Fruit fly (Drosophila melanogaster) whole organism: ENCODE measurements around the gene bigmax.

Source experiments
- CG8478 ChIP-seq: fragments of >200 bp; optimal IDR thresholded peaks from 2 replicates; lab custom pipeline; 2018; ENCODE audit warnings: inconsistent platforms
- Dll ChIP-seq: fragments of >200 bp; optimal IDR thresholded peaks from 2 replicates; lab custom pipeline; 2017
- EcR ChIP-seq, 2 experiments: fragments of >200 bp; optimal IDR thresholded peaks; 2 replicates each; lab custom pipeline; 2017; ENCODE audit warnings: missing biosample characterization in 2 of 2, missing genetic modification characterization in 2 of 2, missing genetic modification reagents in 2 of 2
- psq ChIP-seq: fragments of >200 bp; optimal IDR thresholded peaks from 2 replicates; lab custom pipeline; 2017

- TF ChIP-seq Dll (lab: Kevin White, UChicago) (no peak), CG8478 (lab: Kevin White, UChicago) (no peak), EcR (GFP tag; optimal IDR thresholded peaks at IDR 0.05; lab: Kevin White, UChicago) (no peak), psq (lab: Kevin White, UChicago) (no peak)
Observed at dm6 chr3R:27289638-27290037, 1.3 kb upstream of the bigmax start.
